Fruit fly (Drosophila melanogaster) whole organism, embryonic: ENCODE measurements around the gene CG5938.

Experiments
- Abd-B ChIP-seq: fragments of 200-800 bp; sonication (Bioruptor generic); optimal IDR thresholded peaks from 2 replicates; lab custom pipeline; 2018; ENCODE audit warnings: missing biosample characterization, mild to moderate bottlenecking, missing genetic modification characterization, moderate library complexity
- Bdp1 ChIP-seq: fragments of 200-800 bp; sonication (Bioruptor generic); optimal IDR thresholded peaks from 3 replicates; lab custom pipeline; 2016; ENCODE audit warnings: missing biosample characterization, missing genetic modification characterization
- CG12236 ChIP-seq: fragments of 200-800 bp; sonication (Bioruptor generic); optimal IDR thresholded peaks from 2 replicates; lab custom pipeline; 2016; ENCODE audit warnings: missing biosample characterization, missing genetic modification characterization
- CG13123 ChIP-seq: fragments of 200-800 bp; sonication (Bioruptor generic); optimal IDR thresholded peaks from 2 replicates; lab custom pipeline; 2016; ENCODE audit warnings: missing biosample characterization, missing genetic modification characterization
- CG17186 ChIP-seq: fragments of 200-800 bp; sonication (Bioruptor generic); optimal IDR thresholded peaks from 3 replicates; lab custom pipeline; 2017; ENCODE audit warnings: missing biosample characterization, missing genetic modification reagents, missing genetic modification characterization
- CG17568 ChIP-seq: fragments of 200-800 bp; sonication (Bioruptor generic); optimal IDR thresholded peaks from 2 replicates; lab custom pipeline; 2018; ENCODE audit warnings: missing biosample characterization, mild to moderate bottlenecking, missing genetic modification characterization, moderate library complexity
- CG2712 ChIP-seq: fragments of 200-800 bp; optimal IDR thresholded peaks from 3 replicates; lab custom pipeline; 2019; ENCODE audit warnings: missing biosample characterization, mild to moderate bottlenecking, missing genetic modification characterization, moderate library complexity
- CG30431 ChIP-seq: fragments of 200-800 bp; sonication (Bioruptor generic); optimal IDR thresholded peaks from 2 replicates; lab custom pipeline; 2017; ENCODE audit warnings: missing biosample characterization, missing genetic modification characterization
- CG31388 ChIP-seq: fragments of 200-800 bp; sonication (Bioruptor generic); optimal IDR thresholded peaks from 2 replicates; lab custom pipeline; 2016; ENCODE audit warnings: missing biosample characterization, missing genetic modification characterization
- CG32772 ChIP-seq: fragments of 200-800 bp; sonication (Bioruptor generic); IDR thresholded peaks from 2 replicates; pipeline ENCODE4 v1.3.6; 2022; ENCODE audit warnings: missing biosample characterization, missing genetic modification characterization
- CG33213 ChIP-seq: fragments of 200-800 bp; sonication (Bioruptor generic); optimal IDR thresholded peaks from 3 replicates; lab custom pipeline; 2016; ENCODE audit warnings: missing biosample characterization, missing genetic modification characterization
- CG4282 ChIP-seq: fragments of 200-800 bp; sonication (Bioruptor generic); optimal IDR thresholded peaks from 2 replicates; lab custom pipeline; 2016; ENCODE audit warnings: missing biosample characterization, missing genetic modification characterization
- CG4854 ChIP-seq: fragments of 200-800 bp; sonication (Bioruptor generic); optimal IDR thresholded peaks from 2 replicates; lab custom pipeline; 2016; ENCODE audit warnings: missing biosample characterization, missing genetic modification characterization, inconsistent platforms
- CG7357 ChIP-seq: fragments of 200-800 bp; sonication (Bioruptor generic); IDR thresholded peaks from 3 replicates; pipeline ENCODE4 v1.3.6; 2022; ENCODE audit warnings: missing biosample characterization, missing genetic modification characterization
- CG7839 ChIP-seq: fragments of 200-800 bp; sonication (Bioruptor generic); optimal IDR thresholded peaks from 3 replicates; lab custom pipeline; 2018; ENCODE audit warnings: missing biosample characterization, mild to moderate bottlenecking, missing genetic modification characterization, moderate library complexity
- CoRest ChIP-seq: fragments of 200-800 bp; sonication (Bioruptor generic); optimal IDR thresholded peaks from 3 replicates; lab custom pipeline; 2018; ENCODE audit warnings: missing biosample characterization, mild to moderate bottlenecking, missing genetic modification characterization, moderate library complexity
- CrebB ChIP-seq: fragments of 200-800 bp; sonication (Bioruptor generic); optimal IDR thresholded peaks from 3 replicates; lab custom pipeline; 2018; ENCODE audit warnings: missing biosample characterization, mild to moderate bottlenecking, missing genetic modification characterization
- Dip2 ChIP-seq: fragments of 200-800 bp; sonication (Bioruptor generic); IDR thresholded peaks from 2 replicates; pipeline ENCODE4 v1.3.6; 2022; ENCODE audit warnings: missing biosample characterization, missing genetic modification characterization
- Doc2 ChIP-seq: fragments of 200-800 bp; sonication (Bioruptor generic); IDR thresholded peaks from 2 replicates; pipeline ENCODE4 v1.3.6; 2022; ENCODE audit warnings: missing biosample characterization, missing genetic modification characterization
- Eip74EF ChIP-seq, 2 experiments: fragments of 200-800 bp in 1 of 2; fragments of >200 bp in 1 of 2; sonication (Bioruptor generic) in 1 of 2; optimal IDR thresholded peaks; 2 replicates each; lab custom pipeline; 2017 to 2019; ENCODE audit warnings: missing biosample characterization in 2 of 2, missing genetic modification characterization in 2 of 2, mild to moderate bottlenecking in 1 of 2, moderate library complexity in 1 of 2
- GATAe ChIP-seq: fragments of 200-800 bp; sonication (Bioruptor generic); conservative IDR thresholded peaks from 2 replicates; pipeline ENCODE4 v1.3.6; 2022; ENCODE audit warnings: missing biosample characterization, missing genetic modification characterization
- Gug ChIP-seq: fragments of 200-800 bp; sonication (Bioruptor generic); IDR thresholded peaks from 4 replicates; pipeline ENCODE4 v1.3.6; 2022; ENCODE audit warnings: missing biosample characterization, missing genetic modification characterization
- Hmx ChIP-seq: fragments of 200-800 bp; sonication (Bioruptor generic); optimal IDR thresholded peaks from 2 replicates; lab custom pipeline; 2016; ENCODE audit warnings: missing biosample characterization, missing genetic modification characterization
- Lim3 ChIP-seq: fragments of 200-800 bp; sonication (Bioruptor generic); IDR thresholded peaks from 2 replicates; pipeline ENCODE4 v1.3.6; 2022; ENCODE audit warnings: missing biosample characterization, missing genetic modification characterization
- Mrtf ChIP-seq: fragments of 200-800 bp; sonication (Bioruptor generic); IDR thresholded peaks from 3 replicates; pipeline ENCODE4 v1.3.6; 2022; ENCODE audit warnings: missing biosample characterization, missing genetic modification characterization
- NK7.1 ChIP-seq: fragments of 200-800 bp; sonication (Bioruptor generic); optimal IDR thresholded peaks from 3 replicates; lab custom pipeline; 2016; ENCODE audit warnings: missing biosample characterization, missing genetic modification characterization
- Nf-YB ChIP-seq: fragments of 200-800 bp; sonication (Bioruptor generic); optimal IDR thresholded peaks from 3 replicates; lab custom pipeline; 2019; ENCODE audit warnings: missing biosample characterization, mild to moderate bottlenecking, missing genetic modification characterization, moderate library complexity
- PHDP ChIP-seq: fragments of 200-800 bp; sonication (Bioruptor generic); optimal IDR thresholded peaks from 3 replicates; lab custom pipeline; 2018; ENCODE audit warnings: missing biosample characterization, mild to moderate bottlenecking, missing genetic modification characterization, moderate library complexity
- Rfx ChIP-seq: fragments of 200-800 bp; sonication (Bioruptor generic); IDR thresholded peaks from 2 replicates; pipeline ENCODE4 v1.3.6; 2022; ENCODE audit warnings: missing biosample characterization, missing genetic modification characterization
- Taf1 ChIP-seq: fragments of 200-800 bp; sonication (Bioruptor generic); IDR thresholded peaks from 2 replicates; pipeline ENCODE4 v1.3.6; 2022; ENCODE audit warnings: missing biosample characterization, missing genetic modification characterization
- bowl ChIP-seq: fragments of 200-800 bp; sonication (Bioruptor generic); IDR thresholded peaks from 2 replicates; pipeline ENCODE4 v1.3.6; 2022; ENCODE audit warnings: missing biosample characterization, missing genetic modification characterization
- cas ChIP-seq: fragments of 200-800 bp; sonication (Bioruptor generic); IDR thresholded peaks from 2 replicates; pipeline ENCODE4 v1.3.6; 2022; ENCODE audit warnings: missing biosample characterization, missing genetic modification characterization
- caup ChIP-seq: fragments of 200-800 bp; sonication (Bioruptor generic); optimal IDR thresholded peaks from 3 replicates; lab custom pipeline; 2017; ENCODE audit warnings: missing biosample characterization, mild to moderate bottlenecking, missing genetic modification characterization, moderate library complexity; ENCODE audit not compliant: severe bottlenecking
- da ChIP-seq: fragments of 200-800 bp; sonication (Bioruptor generic); optimal IDR thresholded peaks from 2 replicates; lab custom pipeline; 2016; ENCODE audit warnings: missing biosample characterization, missing genetic modification characterization
- exex ChIP-seq: fragments of 200-800 bp; sonication (Bioruptor generic); optimal IDR thresholded peaks from 4 replicates; lab custom pipeline; 2018; ENCODE audit warnings: missing biosample characterization, mild to moderate bottlenecking, missing genetic modification characterization, moderate library complexity
- eyg ChIP-seq: fragments of 200-800 bp; sonication (Bioruptor generic); optimal IDR thresholded peaks from 3 replicates; lab custom pipeline; 2016; ENCODE audit warnings: missing biosample characterization, missing genetic modification characterization
- fd64A ChIP-seq: fragments of 200-800 bp; sonication (Bioruptor generic); optimal IDR thresholded peaks from 3 replicates; lab custom pipeline; 2018; ENCODE audit warnings: missing biosample characterization, mild to moderate bottlenecking, missing genetic modification characterization
- gsb-n ChIP-seq: fragments of 200-800 bp; sonication (Bioruptor generic); optimal IDR thresholded peaks from 3 replicates; lab custom pipeline; 2018; ENCODE audit warnings: missing biosample characterization, mild to moderate bottlenecking, missing genetic modification characterization
- her ChIP-seq: fragments of 200-800 bp; sonication (Bioruptor generic); optimal IDR thresholded peaks from 2 replicates; lab custom pipeline; 2016; ENCODE audit warnings: missing biosample characterization, missing genetic modification characterization
- inv ChIP-seq: fragments of 200-800 bp; sonication (Bioruptor generic); IDR thresholded peaks from 2 replicates; pipeline ENCODE4 v1.3.6; 2022; ENCODE audit warnings: missing biosample characterization, missing genetic modification characterization; ENCODE audit not compliant: partially characterized antibody
- ken ChIP-seq: fragments of 200-800 bp; sonication (Bioruptor generic); IDR thresholded peaks from 3 replicates; pipeline ENCODE4 v1.3.6; 2022; ENCODE audit warnings: missing biosample characterization, missing genetic modification characterization
- nau ChIP-seq: fragments of 200-800 bp; sonication (Bioruptor generic); optimal IDR thresholded peaks from 3 replicates; lab custom pipeline; 2017; ENCODE audit warnings: missing biosample characterization, mild to moderate bottlenecking, missing genetic modification characterization, missing genetic modification reagents
- p53 ChIP-seq: fragments of 200-800 bp; sonication (Bioruptor generic); optimal IDR thresholded peaks from 2 replicates; lab custom pipeline; 2016; ENCODE audit warnings: missing biosample characterization, missing genetic modification characterization
- pan ChIP-seq, 4 experiments: fragments of >200 bp in 3 of 4; fragments of 200-800 bp in 1 of 4; sonication (Bioruptor generic) in 1 of 4; optimal IDR thresholded peaks in 3 of 4; IDR thresholded peaks in 1 of 4; 2 replicates each; pipeline versions ENCODE4 v1.3.6 to Lab custom; 2017 to 2022; ENCODE audit warnings: missing biosample characterization in 2 of 4, missing genetic modification characterization in 2 of 4, mixed read lengths in 1 of 4
- pb ChIP-seq: fragments of 200-800 bp; sonication (Bioruptor generic); optimal IDR thresholded peaks from 3 replicates; lab custom pipeline; 2016; ENCODE audit warnings: missing biosample characterization, missing genetic modification characterization
- pum ChIP-seq: fragments of 200-800 bp; sonication (Bioruptor generic); optimal IDR thresholded peaks from 2 replicates; lab custom pipeline; 2016; ENCODE audit warnings: missing biosample characterization, missing genetic modification characterization
- sqz ChIP-seq: fragments of 200-800 bp; sonication (Bioruptor generic); optimal IDR thresholded peaks from 3 replicates; lab custom pipeline; 2018; ENCODE audit warnings: missing biosample characterization, mild to moderate bottlenecking, missing genetic modification characterization
- wdn ChIP-seq: fragments of 200-800 bp; sonication (Bioruptor generic); IDR thresholded peaks from 2 replicates; pipeline ENCODE4 v1.3.6; 2022; ENCODE audit warnings: missing biosample characterization, missing genetic modification characterization
- z ChIP-seq: fragments of 200-800 bp; sonication (Bioruptor generic); IDR thresholded peaks from 3 replicates; pipeline ENCODE4 v1.3.6; 2022; ENCODE audit warnings: missing biosample characterization, missing genetic modification characterization

Gene CG5938

dm6 chr3R:27292159-27292880 lies 17.7 kb downstream of the CG5938 start, which contains the start of gene CG3348 (continued):
- peak; percentile 15 for TF ChIP-seq gsb-n (tag; lab: Kevin White, UChicago)
- TF ChIP-seq CG7357 (GFP tag; lab: Robert Waterston, UW): 0 out of 3 replicates have a peak, but pooled peaks have one; percentile 46
- no peak for TF ChIP-seq sqz (GFP tag; lab: Kevin White, UChicago)
- no peak for TF ChIP-seq bowl (GFP tag; lab: Robert Waterston, UW)
- peak; percentile 64 for TF ChIP-seq Hmx (GFP tag; lab: Kevin White, UChicago)
- peak; percentile 80 for TF ChIP-seq PHDP
- TF ChIP-seq fd64A (GFP tag; lab: Kevin White, UChicago): no peak
- no peak for TF ChIP-seq CG4854 (GFP tag; lab: Kevin White, UChicago)
- peak; percentile 27 for TF ChIP-seq Nf-YB (GFP tag; lab: Kevin White, UChicago)
- TF ChIP-seq CG17568 (GFP tag; lab: Kevin White, UChicago): no peak
- peak; percentile 58; the same call in 1 of the 3 replicates for TF ChIP-seq Mrtf (GFP tag; lab: Robert Waterston, UW)
- peak; percentile 42 for TF ChIP-seq her (GFP tag; lab: Kevin White, UChicago)
- TF ChIP-seq Gug (GFP tag; lab: Robert Waterston, UW): peak; percentile 24; the same call in 1 of the 4 replicates
- TF ChIP-seq Abd-B (GFP tag; lab: Kevin White, UChicago): peak; percentile 57
- peak in 1 of 2 experiments; percentile 1 for TF ChIP-seq Eip74EF (GFP tag; optimal IDR thresholded peaks at IDR 0.05; lab: Kevin White, UChicago)
- no peak for TF ChIP-seq p53 (GFP tag; lab: Kevin White, UChicago)
- no peak for TF ChIP-seq CG12236
- TF ChIP-seq Dip2 (GFP tag; lab: Robert Waterston, UW): no peak
- TF ChIP-seq exex (tag; lab: Kevin White, UChicago): no peak
- peak; percentile 38 for TF ChIP-seq pum (GFP tag; lab: Kevin White, UChicago)
- TF ChIP-seq CG30431 (GFP tag; lab: Kevin White, UChicago): peak; percentile 37
- TF ChIP-seq pb: no peak
- no peak for TF ChIP-seq CG32772 (GFP tag; lab: Robert Waterston, UW)
- TF ChIP-seq pan (optimal IDR thresholded peaks at IDR 0.05; lab: Kevin White, UChicago): no peak
- peak in 1 of 2 experiments; percentile 74 for TF ChIP-seq pan (GFP tag; optimal IDR thresholded peaks at IDR 0.05 in 1 of 2, IDR thresholded peaks at IDR 0.05 in 1 of 2)
- peak; percentile 80 for TF ChIP-seq CG7839 (tag; lab: Kevin White, UChicago)
- no peak for TF ChIP-seq da
- 0 out of 2 replicates have a peak, but pooled peaks have one; percentile 49 for TF ChIP-seq cas (GFP tag; lab: Robert Waterston, UW)
- TF ChIP-seq z: no peak
- TF ChIP-seq Rfx (GFP tag; lab: Robert Waterston, UW): peak; percentile 87
- no peak for TF ChIP-seq CG17186
- TF ChIP-seq caup (GFP tag; lab: Kevin White, UChicago): peak; percentile 86
- no peak for TF ChIP-seq Doc2 (GFP tag; lab: Robert Waterston, UW)
- TF ChIP-seq CG31388: no peak
- peak; percentile 40 for TF ChIP-seq Bdp1
- TF ChIP-seq nau: peak; percentile 35
- no peak for TF ChIP-seq Lim3 (GFP tag; lab: Robert Waterston, UW)
- peak; percentile 78 for TF ChIP-seq Taf1 (GFP tag; lab: Robert Waterston, UW)
- peak; percentile 56 for TF ChIP-seq CG33213
- peak; percentile 34 for TF ChIP-seq NK7.1 (GFP tag; lab: Kevin White, UChicago)
- peak; percentile 64 for TF ChIP-seq CG2712 (tag; lab: Kevin White, UChicago)
- no peak for TF ChIP-seq inv (GFP tag; lab: Robert Waterston, UW)
- peak; percentile 73 for TF ChIP-seq CoRest
- TF ChIP-seq CrebB (tag; lab: Kevin White, UChicago): peak; percentile 37
- TF ChIP-seq CG13123 (GFP tag; lab: Kevin White, UChicago): no peak
- TF ChIP-seq GATAe (GFP tag; lab: Robert Waterston, UW): peak; percentile 31
- TF ChIP-seq CG4282: no peak
- no peak for TF ChIP-seq ken
- TF ChIP-seq eyg (GFP tag; lab: Kevin White, UChicago): peak; percentile 60
- peak; percentile 71 for TF ChIP-seq wdn (GFP tag; lab: Robert Waterston, UW)
